Fruit fly (Drosophila melanogaster): ENCODE measurements around the gene CG18507.

DNA sequence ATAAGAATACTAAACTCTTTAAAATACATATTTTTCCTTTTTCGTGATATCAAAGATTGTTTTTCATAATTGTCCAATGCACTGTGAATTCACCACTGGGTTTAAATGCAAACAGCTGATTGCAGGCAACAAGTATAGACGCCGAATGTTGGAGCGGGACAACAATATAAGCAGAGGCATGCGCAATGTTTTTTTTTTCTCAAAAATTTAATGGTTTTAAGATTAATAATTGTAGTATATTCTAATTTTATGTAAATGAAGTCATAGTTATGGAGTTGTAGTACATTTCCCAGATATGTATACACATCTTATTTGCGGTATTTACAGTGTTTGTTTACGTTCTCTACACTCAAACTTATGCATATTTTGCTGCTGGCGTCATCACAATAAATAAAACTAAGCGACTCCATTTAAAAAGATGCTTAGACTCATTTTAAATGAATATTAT lies 24.8 kb upstream of the CG18507 start:
- TF ChIP-seq insv (optimal IDR thresholded peaks at IDR 0.05) (no peak), Sin3A (optimal IDR thresholded peaks at IDR 0.05) (no peak), Myc (optimal IDR thresholded peaks at IDR 0.05) (no peak), h (optimal IDR thresholded peaks at IDR 0.05) (no peak)

Measured in Kc167 (cell line).